Fruit fly (Drosophila melanogaster): ENCODE measurements around the gene Spn28Dc.

- no peak for TF ChIP-seq usp (GFP tag; optimal IDR thresholded peaks at IDR 0.05)
- no peak for TF ChIP-seq CG8478 (optimal IDR thresholded peaks at IDR 0.05)
- no peak for TF ChIP-seq pan (optimal IDR thresholded peaks at IDR 0.05)
- TF ChIP-seq EcR (GFP tag; optimal IDR thresholded peaks at IDR 0.05), result no peak
- TF ChIP-seq psq (optimal IDR thresholded peaks at IDR 0.05), result no peak
Measured at dm6 chr2L:7998080-7998457, 8.9 kb downstream of the Spn28Dc start, which contains the start of gene CG7227.

All from whole organism.